Worm (Caenorhabditis elegans) whole organism, mixed stage, embryonic: Measurements from ENCODE around the gene H09F14.1.

Experiments used
- M03D4.4 ChIP-seq: sonication (generic microtip); optimal IDR thresholded peaks from 2 replicates; lab custom pipeline; 2017; ENCODE audit warnings: mild to moderate bottlenecking, missing genetic modification characterization, missing compliant biosample characterization
- blmp-1 ChIP-seq: fragments of 150-350 bp; optimal IDR thresholded peaks from 2 replicates; lab custom pipeline; 2014; ENCODE audit warnings: missing biosample characterization, missing genetic modification characterization
- ceh-39 ChIP-seq: fragments of 150-350 bp; optimal IDR thresholded peaks from 2 replicates; lab custom pipeline; 2014; ENCODE audit warnings: missing biosample characterization, missing genetic modification characterization
- ceh-43 ChIP-seq: fragments of 200-800 bp; sonication (Bioruptor generic); optimal IDR thresholded peaks from 2 replicates; lab custom pipeline; 2018; ENCODE audit warnings: mild to moderate bottlenecking, missing genetic modification characterization, moderate library complexity, missing compliant biosample characterization
- ceh-83 ChIP-seq: fragments of 200-800 bp; sonication (Bioruptor generic); optimal IDR thresholded peaks from 2 replicates; lab custom pipeline; 2018; ENCODE audit warnings: mild to moderate bottlenecking, missing genetic modification characterization, missing compliant biosample characterization
- ces-1 ChIP-seq: fragments of 150-350 bp; optimal IDR thresholded peaks from 2 replicates; lab custom pipeline; 2014; ENCODE audit warnings: missing biosample characterization, missing genetic modification reagents, missing genetic modification characterization
- cnd-1 ChIP-seq: fragments of 200-800 bp; sonication (Bioruptor generic); optimal IDR thresholded peaks from 2 replicates; lab custom pipeline; 2018; ENCODE audit warnings: mild to moderate bottlenecking, missing genetic modification characterization, missing compliant biosample characterization
- elt-1 ChIP-seq: sonication (generic microtip); optimal IDR thresholded peaks from 2 replicates; lab custom pipeline; 2017; ENCODE audit warnings: missing genetic modification characterization, mild to moderate bottlenecking, missing compliant biosample characterization, antibody characterized with exemption, moderate library complexity, borderline replicate concordance; ENCODE audit not compliant: insufficient read depth
- elt-3 ChIP-seq: fragments of 150-350 bp; optimal IDR thresholded peaks from 2 replicates; lab custom pipeline; 2014; ENCODE audit warnings: missing biosample characterization, missing genetic modification characterization
- flh-1 ChIP-seq: fragments of 200-800 bp; sonication (Bioruptor generic); optimal IDR thresholded peaks from 2 replicates; lab custom pipeline; 2018; ENCODE audit warnings: mild to moderate bottlenecking, missing genetic modification characterization, moderate library complexity, missing compliant biosample characterization
- ham-2 ChIP-seq: fragments of 200-800 bp; sonication (Bioruptor generic); optimal IDR thresholded peaks from 2 replicates; lab custom pipeline; 2018; ENCODE audit warnings: mild to moderate bottlenecking, missing genetic modification characterization, missing compliant biosample characterization
- hlh-1 ChIP-seq: fragments of 150-350 bp; optimal IDR thresholded peaks from 2 replicates; lab custom pipeline; 2014; ENCODE audit warnings: missing biosample characterization, missing genetic modification reagents, missing genetic modification characterization
- lin-13 ChIP-seq: fragments of 150-350 bp; optimal IDR thresholded peaks from 2 replicates; lab custom pipeline; 2014; ENCODE audit warnings: missing biosample characterization, missing genetic modification characterization
- mab-5 ChIP-seq: fragments of 150-350 bp; optimal IDR thresholded peaks from 2 replicates; lab custom pipeline; 2014; ENCODE audit warnings: missing biosample characterization, missing genetic modification characterization
- mls-2 ChIP-seq: sonication (generic microtip); optimal IDR thresholded peaks from 2 replicates; lab custom pipeline; 2016; ENCODE audit warnings: mild to moderate bottlenecking, missing genetic modification characterization, moderate library complexity, missing compliant biosample characterization
- nhr-12 ChIP-seq: fragments of 150-350 bp; optimal IDR thresholded peaks from 2 replicates; lab custom pipeline; 2014; ENCODE audit warnings: missing biosample characterization, missing genetic modification characterization
- nhr-28 ChIP-seq: fragments of 150-350 bp; optimal IDR thresholded peaks from 2 replicates; lab custom pipeline; 2014; ENCODE audit warnings: missing biosample characterization, missing genetic modification characterization
- nhr-76 ChIP-seq: sonication (generic microtip); optimal IDR thresholded peaks from 2 replicates; lab custom pipeline; 2017; ENCODE audit warnings: missing biosample characterization, missing genetic modification characterization
- pha-4 ChIP-seq: fragments of 150-350 bp; optimal IDR thresholded peaks from 2 replicates; lab custom pipeline; 2018; ENCODE audit warnings: missing biosample characterization, missing genetic modification reagents, missing genetic modification characterization
- sem-2 ChIP-seq: fragments of 200-800 bp; sonication (Bioruptor generic); optimal IDR thresholded peaks from 2 replicates; lab custom pipeline; 2018; ENCODE audit warnings: mild to moderate bottlenecking, missing genetic modification characterization, missing compliant biosample characterization
- snpc-4 ChIP-seq: fragments of 150-350 bp; optimal IDR thresholded peaks from 2 replicates; lab custom pipeline; 2014; ENCODE audit warnings: missing biosample characterization, missing genetic modification characterization
- sptf-1 ChIP-seq: sonication (generic microtip); optimal IDR thresholded peaks from 2 replicates; lab custom pipeline; 2017; ENCODE audit warnings: mild to moderate bottlenecking, missing genetic modification characterization, moderate library complexity, missing compliant biosample characterization
- unc-120 ChIP-seq: sonication (generic microtip); optimal IDR thresholded peaks from 2 replicates; lab custom pipeline; 2017; ENCODE audit warnings: missing genetic modification characterization, missing compliant biosample characterization; ENCODE audit not compliant: poor library complexity, severe bottlenecking
- unc-62 ChIP-seq: fragments of 150-350 bp; optimal IDR thresholded peaks from 2 replicates; lab custom pipeline; 2014; ENCODE audit warnings: missing biosample characterization, missing genetic modification reagents, missing genetic modification characterization
- zip-8 ChIP-seq: fragments of 150-350 bp; optimal IDR thresholded peaks from 2 replicates; lab custom pipeline; 2014; ENCODE audit warnings: missing biosample characterization, missing genetic modification characterization
- ztf-11 ChIP-seq: fragments of 150-350 bp; optimal IDR thresholded peaks from 2 replicates; lab custom pipeline; 2014; ENCODE audit warnings: missing biosample characterization, missing genetic modification characterization

Gene H09F14.1

DNA sequence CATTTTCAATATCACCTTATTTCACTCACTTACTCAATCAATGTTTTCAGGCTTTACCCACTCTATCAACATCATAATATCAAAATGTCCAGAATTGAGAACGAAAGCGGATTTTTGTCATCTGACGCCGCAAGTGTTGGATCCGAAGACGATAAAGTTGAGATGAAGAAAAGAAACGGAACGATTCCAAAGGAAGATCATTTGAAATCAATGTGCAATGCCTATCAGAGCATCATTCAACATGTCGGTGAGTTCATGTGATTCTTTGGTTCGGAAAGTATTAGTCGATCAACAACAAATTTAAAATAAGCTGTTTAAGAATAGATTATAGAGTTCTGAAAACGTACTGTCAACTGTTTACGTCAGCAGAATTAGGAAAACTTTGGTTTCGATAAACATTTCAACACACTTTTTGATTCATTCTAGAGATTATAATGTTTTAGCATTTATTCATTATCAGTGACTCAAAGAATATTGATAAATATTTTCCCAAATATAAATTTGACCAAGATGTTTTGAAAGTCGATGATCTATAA, 50.5 kb downstream of the H09F14.1 start, which contains the start of gene cat-4:
Gene cat-4, plus strand, starts transcription at position 51 of the 536 bp plus-strand sequence.
- TF ChIP-seq nhr-12 (tag; lab: Kevin White, UChicago) (no peak), M03D4.4 (tag; lab: Kevin White, UChicago) (no peak), zip-8 (no peak), mab-5 (tag; lab: Kevin White, UChicago) (no peak), flh-1 (no peak), hlh-1 (no peak), ces-1 (GFP tag; lab: Kevin White, UChicago) (no peak), elt-3 (tag; lab: Kevin White, UChicago) (no peak), ham-2 (no peak), cnd-1 (tag; lab: Kevin White, UChicago) (no peak), unc-62 (no peak), mls-2 (no peak), nhr-28 (tag; lab: Kevin White, UChicago) (no peak), snpc-4 (tag; lab: Kevin White, UChicago) (no peak), ceh-39 (tag; lab: Kevin White, UChicago) (no peak), sptf-1 (no peak), ceh-43 (GFP tag; lab: Kevin White, UChicago) (no peak)

ce11 chrV:10564140-10564539, 51.3 kb downstream of the H09F14.1 start:
- TF ChIP-seq sptf-1 (no peak), ceh-83 (GFP tag; lab: Kevin White, UChicago) (no peak), nhr-28 (tag; lab: Kevin White, UChicago) (no peak), sem-2 (GFP tag; lab: Kevin White, UChicago) (no peak), zip-8 (no peak), nhr-76 (no peak), mls-2 (no peak), unc-120 (no peak), ham-2 (no peak), elt-1 (tag; lab: Kevin White, UChicago) (no peak), pha-4 (tag; lab: Kevin White, UChicago) (no peak), ztf-11 (tag; lab: Kevin White, UChicago) (no peak), mab-5 (tag; lab: Kevin White, UChicago) (no peak), blmp-1 (tag; lab: Kevin White, UChicago) (no peak), ces-1 (GFP tag; lab: Kevin White, UChicago) (no peak)

- TF ChIP-seq nhr-28 (tag; lab: Kevin White, UChicago) (no peak), unc-62 (no peak), pha-4 (tag; lab: Kevin White, UChicago) (no peak), lin-13 (tag; lab: Kevin White, UChicago) (no peak), snpc-4 (tag; lab: Kevin White, UChicago) (no peak), ceh-43 (GFP tag; lab: Kevin White, UChicago) (no peak)
- TF ChIP-seq, all 35 proteins: peak for 0
Observed at ce11 chrV:10562817-10563216, 52.6 kb downstream of the H09F14.1 start.
